Fruit fly (Drosophila melanogaster): ENCODE results near the gene CG14930.

Gene CG14930

DNA sequence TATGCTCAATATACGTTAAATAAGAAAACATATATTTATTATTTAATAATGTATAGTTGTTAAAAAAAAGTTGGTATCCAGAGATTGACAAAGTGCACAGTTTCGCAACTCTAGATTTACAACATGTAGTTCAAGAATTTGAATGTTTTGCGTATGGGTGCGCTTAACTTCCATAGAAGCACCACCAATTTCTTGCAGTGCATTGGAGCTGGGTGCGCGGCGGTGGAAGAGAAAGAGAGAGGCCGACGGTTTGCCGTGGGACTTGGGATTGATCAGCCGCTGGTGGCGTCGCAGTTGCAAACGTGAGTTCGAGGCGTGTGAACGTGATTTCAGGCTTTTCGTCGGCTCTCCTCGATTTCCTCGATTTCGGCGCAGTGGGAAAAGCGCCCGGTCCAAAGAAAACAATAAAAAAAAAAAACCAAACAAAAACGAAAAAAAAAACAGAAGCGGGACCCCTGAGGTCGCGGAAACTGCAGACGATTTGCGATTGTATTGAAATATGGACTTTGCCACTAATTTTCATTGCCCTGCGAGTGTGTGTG, 19.6 kb downstream of the CG14930 start, which contains the start of gene spz4:
TSS of gene spz4 (plus strand) at position 289 of the 542 bp plus-strand sequence.
- TF ChIP-seq CG9948 (tag; optimal IDR thresholded peaks at IDR 0.05) = peak; percentile 16
- peak; percentile 53; the same call in 2 of the 3 replicates for TF ChIP-seq fd96Ca (GFP tag; IDR thresholded peaks at IDR 0.05)
- TF ChIP-seq Pif1A (GFP tag; optimal IDR thresholded peaks at IDR 0.05) = peak; percentile 5
- TF ChIP-seq CG8159 (tag; optimal IDR thresholded peaks at IDR 0.05) = no peak
- no peak for TF ChIP-seq CG8301 (tag; optimal IDR thresholded peaks at IDR 0.05)
- peak; percentile 49; the same call in 1 of the 2 replicates for TF ChIP-seq CG12605 (GFP tag; IDR thresholded peaks at IDR 0.05)
- TF ChIP-seq rn (GFP tag; IDR thresholded peaks at IDR 0.05) = peak; percentile 33; the same call in 1 of the 2 replicates
- peak; percentile 63 for TF ChIP-seq CG32121 (GFP tag; IDR thresholded peaks at IDR 0.05)
- TF ChIP-seq Ets98B (GFP tag; IDR thresholded peaks at IDR 0.05) = peak; percentile 70
- peak; percentile 27 for TF ChIP-seq CG13204 (GFP tag; optimal IDR thresholded peaks at IDR 0.05)
- no peak for TF ChIP-seq EcR (GFP tag; optimal IDR thresholded peaks at IDR 0.05)

DNA sequence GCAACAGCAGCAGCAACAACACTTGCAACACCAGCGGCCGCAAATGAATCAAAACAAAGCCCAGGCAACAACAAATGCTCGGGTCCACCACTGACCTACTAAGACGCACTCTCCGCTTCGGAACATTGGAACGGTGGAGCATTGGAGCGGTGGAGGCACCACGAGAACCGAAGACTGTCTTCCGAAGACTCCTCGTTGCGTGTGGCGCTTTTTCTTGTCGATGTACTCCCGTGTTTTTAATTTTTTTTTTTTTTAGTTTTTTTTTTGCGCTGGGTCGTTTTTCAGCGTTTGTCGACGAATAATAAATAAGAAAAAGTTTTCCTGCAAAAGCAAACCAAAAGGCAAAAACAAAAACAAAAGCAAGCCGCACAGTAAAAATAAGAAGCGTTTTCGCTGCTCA, 20.4 kb downstream of the CG14930 start:
- TF ChIP-seq CG9948 (tag; optimal IDR thresholded peaks at IDR 0.05) = no peak
- no peak for TF ChIP-seq CG15710 (tag; optimal IDR thresholded peaks at IDR 0.05)
- TF ChIP-seq CG32121 (GFP tag; IDR thresholded peaks at IDR 0.05) = peak; percentile 42; the same call in 1 of the 2 replicates
- no peak for TF ChIP-seq D1 (tag; optimal IDR thresholded peaks at IDR 0.05)
- TF ChIP-seq EcR (GFP tag; optimal IDR thresholded peaks at IDR 0.05) = no peak
- no peak for TF ChIP-seq CG10348 (GFP tag; IDR thresholded peaks at IDR 0.05)
- TF ChIP-seq Pif1B (GFP tag; optimal IDR thresholded peaks at IDR 0.05) = no peak
- peak; percentile 61; the same call in 1 of the 2 replicates for TF ChIP-seq Ets98B (GFP tag; IDR thresholded peaks at IDR 0.05)
- TF ChIP-seq CG14655 (GFP tag; optimal IDR thresholded peaks at IDR 0.05) = no peak
- TF ChIP-seq CG4496 (GFP tag; IDR thresholded peaks at IDR 0.05) = peak; percentile 40; the same call in 1 of the 3 replicates
- peak; percentile 59; the same call in 2 of the 3 replicates for TF ChIP-seq fd96Ca (GFP tag; IDR thresholded peaks at IDR 0.05)
- peak; percentile 1 for TF ChIP-seq CG13204 (GFP tag; optimal IDR thresholded peaks at IDR 0.05)
- peak; percentile 52; the same call in 1 of the 2 replicates for TF ChIP-seq CG12605 (GFP tag; IDR thresholded peaks at IDR 0.05)
- no peak for TF ChIP-seq rn (GFP tag; IDR thresholded peaks at IDR 0.05)
- no peak for TF ChIP-seq CG34367 (tag; optimal IDR thresholded peaks at IDR 0.05)
- TF ChIP-seq Pif1A (GFP tag; optimal IDR thresholded peaks at IDR 0.05) = peak; percentile 28

DNA sequence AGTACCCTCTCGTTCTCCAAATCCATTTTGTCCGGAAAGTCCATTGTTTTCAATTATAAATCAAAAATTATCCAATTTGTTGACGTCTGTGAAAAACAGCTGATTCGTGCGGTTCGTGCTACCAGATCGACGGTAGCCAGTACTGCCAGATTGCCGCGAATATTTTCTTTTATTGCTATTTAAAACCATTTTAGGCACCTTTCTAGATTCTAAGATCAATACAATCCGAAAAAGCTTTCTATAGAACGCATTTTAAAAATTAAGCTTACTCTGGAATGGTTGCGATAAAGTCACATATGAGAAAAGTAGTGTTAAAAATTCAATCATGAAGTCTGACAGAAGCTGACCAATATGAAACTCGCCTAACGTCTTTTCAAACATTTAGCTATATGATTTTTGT, 22.2 kb downstream of the CG14930 start, which contains the start of gene Cog8:
TSS of gene Cog8 (minus strand) at position 110 of the 400 bp plus-strand sequence.
- no peak for TF ChIP-seq Pif1A (GFP tag; optimal IDR thresholded peaks at IDR 0.05)
- peak; percentile 0 for TF ChIP-seq CG8159 (tag; optimal IDR thresholded peaks at IDR 0.05)

DNA sequence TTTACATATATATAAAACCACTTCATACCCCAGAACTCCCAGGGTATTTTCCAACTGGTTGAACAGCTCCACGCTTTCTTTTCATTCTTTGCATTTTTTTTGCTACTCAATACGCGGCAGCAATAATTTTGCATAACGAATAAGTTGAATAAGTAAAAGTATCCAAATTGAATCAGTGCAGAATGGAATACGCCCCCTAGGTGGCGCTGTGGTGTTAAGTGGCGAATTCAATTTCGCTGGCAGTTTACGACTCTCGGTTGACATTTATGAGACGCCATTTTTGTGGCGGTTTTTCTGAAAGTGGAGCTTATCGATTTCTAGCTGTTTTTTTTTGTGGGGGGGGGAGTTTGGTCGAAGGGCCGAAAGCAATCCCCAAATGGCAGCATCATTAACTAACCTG, 27.2 kb downstream of the CG14930 start:
- TF ChIP-seq CG8159 (tag; optimal IDR thresholded peaks at IDR 0.05) (no peak), CG9948 (tag; optimal IDR thresholded peaks at IDR 0.05) (no peak), CG32121 (GFP tag; IDR thresholded peaks at IDR 0.05) (no peak), CG14655 (GFP tag; optimal IDR thresholded peaks at IDR 0.05) (no peak), CG15710 (tag; optimal IDR thresholded peaks at IDR 0.05) (no peak), CG8301 (tag; optimal IDR thresholded peaks at IDR 0.05) (no peak), CG13204 (GFP tag; optimal IDR thresholded peaks at IDR 0.05) (no peak), CG12605 (GFP tag; IDR thresholded peaks at IDR 0.05) (no peak), D1 (tag; optimal IDR thresholded peaks at IDR 0.05) (no peak), CG17806 (tag; optimal IDR thresholded peaks at IDR 0.05) (no peak), EcR (GFP tag; optimal IDR thresholded peaks at IDR 0.05) (no peak), fd96Ca (GFP tag; IDR thresholded peaks at IDR 0.05) (no peak), Pif1A (GFP tag; optimal IDR thresholded peaks at IDR 0.05) (no peak), Ets98B (GFP tag; IDR thresholded peaks at IDR 0.05) (no peak), CG34367 (tag; optimal IDR thresholded peaks at IDR 0.05) (no peak), Pif1B (GFP tag; optimal IDR thresholded peaks at IDR 0.05) (no peak), rn (GFP tag; IDR thresholded peaks at IDR 0.05) (no peak), CG4496 (GFP tag; IDR thresholded peaks at IDR 0.05) (no peak)

DNA sequence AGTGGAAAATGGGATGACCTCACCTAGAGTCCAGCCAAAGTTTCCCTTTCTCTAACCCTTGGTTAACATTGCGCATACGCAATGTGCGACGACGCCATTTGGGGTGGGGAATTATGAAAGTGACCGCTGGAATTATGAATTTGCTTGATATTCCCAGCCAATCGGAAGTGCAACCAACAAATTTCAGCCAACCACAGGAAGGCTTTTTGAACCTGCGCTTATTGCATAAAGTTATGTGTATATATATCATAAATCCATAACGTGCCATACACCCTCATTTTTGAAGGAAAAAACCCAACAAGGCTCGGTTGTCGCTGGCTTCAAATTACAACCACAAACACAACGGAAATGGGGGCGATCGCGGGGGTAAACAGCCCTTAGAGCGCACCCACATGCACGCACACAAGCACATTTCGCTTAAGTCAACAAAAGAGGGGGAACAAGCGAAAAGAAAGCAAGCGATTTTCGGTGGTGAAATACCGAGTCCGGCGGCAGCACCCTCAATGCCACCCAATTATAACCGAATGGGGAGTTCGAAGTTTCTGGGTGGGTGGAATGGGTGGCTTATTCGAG, 32.5 kb downstream of the CG14930 start:
- no peak for TF ChIP-seq CG32121 (GFP tag; IDR thresholded peaks at IDR 0.05)
- TF ChIP-seq Pif1A (GFP tag; optimal IDR thresholded peaks at IDR 0.05) = no peak
- no peak for TF ChIP-seq D1 (tag; optimal IDR thresholded peaks at IDR 0.05)
- TF ChIP-seq CG14655 (GFP tag; optimal IDR thresholded peaks at IDR 0.05) = no peak
- no peak for TF ChIP-seq gl (tag; optimal IDR thresholded peaks at IDR 0.05)
- TF ChIP-seq CG10348 (GFP tag; IDR thresholded peaks at IDR 0.05) = no peak
- TF ChIP-seq CG9948 (tag; optimal IDR thresholded peaks at IDR 0.05) = no peak
- no peak for TF ChIP-seq CG17806 (tag; optimal IDR thresholded peaks at IDR 0.05)
- no peak for TF ChIP-seq CG12605 (GFP tag; IDR thresholded peaks at IDR 0.05)
- TF ChIP-seq CG8159 (tag; optimal IDR thresholded peaks at IDR 0.05) = no peak
- TF ChIP-seq EcR (GFP tag; optimal IDR thresholded peaks at IDR 0.05) = no peak

DNA sequence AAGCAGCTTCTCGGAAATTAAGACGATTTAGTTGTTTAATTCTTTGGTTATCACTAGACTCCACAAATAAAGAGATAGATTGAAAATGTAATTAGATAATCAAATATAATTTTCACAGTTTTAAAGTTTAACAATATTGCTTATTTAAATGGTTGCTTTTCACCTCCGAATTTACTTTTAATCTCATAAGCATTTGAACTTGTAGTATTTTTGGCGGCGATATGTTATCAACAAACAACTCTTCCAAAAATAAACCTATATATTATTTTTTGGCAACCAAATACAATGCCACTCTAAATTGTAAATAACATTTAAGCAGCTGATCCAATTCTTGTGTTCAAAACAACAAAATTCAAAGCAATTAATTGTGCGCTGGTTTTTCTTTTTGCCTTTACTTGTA, 36.7 kb downstream of the CG14930 start, which contains the start of the genes CG43355 and sala:
TSS of gene CG43355 (plus strand) at position 301 of the 400 bp plus-strand sequence.
TSS of gene sala (plus strand) at position 301 of the 400 bp plus-strand sequence.
- no peak for TF ChIP-seq EcR (GFP tag; optimal IDR thresholded peaks at IDR 0.05)
- TF ChIP-seq CG8159 (tag; optimal IDR thresholded peaks at IDR 0.05) = no peak
- TF ChIP-seq fd96Ca (GFP tag; IDR thresholded peaks at IDR 0.05) = no peak
- TF ChIP-seq rn (GFP tag; IDR thresholded peaks at IDR 0.05) = no peak
- no peak for TF ChIP-seq CG34367 (tag; optimal IDR thresholded peaks at IDR 0.05)
- TF ChIP-seq CG14655 (GFP tag; optimal IDR thresholded peaks at IDR 0.05) = no peak
- TF ChIP-seq CG10348 (GFP tag; IDR thresholded peaks at IDR 0.05) = no peak
- no peak for TF ChIP-seq CG17806 (tag; optimal IDR thresholded peaks at IDR 0.05)
- TF ChIP-seq Pif1A (GFP tag; optimal IDR thresholded peaks at IDR 0.05) = no peak
- TF ChIP-seq Ets98B (GFP tag; IDR thresholded peaks at IDR 0.05) = no peak
- TF ChIP-seq D1 (tag; optimal IDR thresholded peaks at IDR 0.05) = no peak
- TF ChIP-seq CG32121 (GFP tag; IDR thresholded peaks at IDR 0.05) = no peak
- TF ChIP-seq CG13204 (GFP tag; optimal IDR thresholded peaks at IDR 0.05) = no peak
- TF ChIP-seq CG15710 (tag; optimal IDR thresholded peaks at IDR 0.05) = no peak
- TF ChIP-seq CG4496 (GFP tag; IDR thresholded peaks at IDR 0.05) = no peak
- no peak for TF ChIP-seq gl (tag; optimal IDR thresholded peaks at IDR 0.05)
